Worm (Caenorhabditis elegans) whole organism, L1 larva: ENCODE measurements around the gene C33D9.6.
A peak's percentile ranks its signal among the peaks of the same experiment; 100 is the strongest.

Experiments used
- C16A3.4 ChIP-seq: fragments of 150-350 bp; optimal IDR thresholded peaks from 2 replicates; lab custom pipeline; 2014; ENCODE audit warnings: missing biosample characterization, missing genetic modification characterization
- C34B4.2 ChIP-seq: sonication (generic microtip); optimal IDR thresholded peaks from 2 replicates; lab custom pipeline; 2017; ENCODE audit warnings: mild to moderate bottlenecking, missing genetic modification characterization, missing compliant biosample characterization
- Y116A8C.19 ChIP-seq: sonication (generic microtip); optimal IDR thresholded peaks from 2 replicates; lab custom pipeline; 2016; ENCODE audit warnings: missing compliant biosample characterization, missing genetic modification characterization, borderline replicate concordance
- alr-1 ChIP-seq: fragments of 200-800 bp; sonication (Bioruptor generic); optimal IDR thresholded peaks from 2 replicates; lab custom pipeline; 2018; ENCODE audit warnings: borderline replicate concordance, mild to moderate bottlenecking, missing genetic modification characterization, missing compliant biosample characterization
- blmp-1 ChIP-seq: fragments of 150-350 bp; optimal IDR thresholded peaks from 2 replicates; lab custom pipeline; 2014; ENCODE audit warnings: missing biosample characterization, missing genetic modification characterization
- ceh-82 ChIP-seq, 3 experiments: fragments of 150-350 bp in 1 of 3; sonication (generic microtip) in 2 of 3; optimal IDR thresholded peaks; 2 replicates each; lab custom pipeline; 2014 to 2017; ENCODE audit warnings: missing biosample characterization in 3 of 3, missing genetic modification characterization in 3 of 3
- ceh-88 ChIP-seq: fragments of 200-800 bp; sonication (Bioruptor generic); IDR thresholded peaks from 2 replicates; pipeline ENCODE4 v1.3.6; 2022; ENCODE audit warnings: missing genetic modification characterization, missing compliant biosample characterization
- dpl-1 ChIP-seq, 3 experiments: fragments of 150-350 bp in 2 of 3; sonication (generic microtip) in 1 of 3; optimal IDR thresholded peaks; 2 replicates each; lab custom pipeline; 2014 to 2017; ENCODE audit warnings: missing biosample characterization in 3 of 3, missing genetic modification characterization in 3 of 3, missing genetic modification reagents in 3 of 3
- efl-1 ChIP-seq, 4 experiments: fragments of 150-350 bp; optimal IDR thresholded peaks in 3 of 4; peaks in 1 of 4; 1 replicate in 1 of 4; 2 replicates in 3 of 4; lab custom pipeline; 2014; ENCODE audit warnings: missing biosample characterization in 2 of 4, missing genetic modification characterization in 2 of 4, missing genetic modification reagents in 2 of 4
- efl-3 ChIP-seq: fragments of 200-800 bp; sonication (Bioruptor generic); optimal IDR thresholded peaks from 2 replicates; lab custom pipeline; 2018; ENCODE audit warnings: mild to moderate bottlenecking, missing genetic modification characterization, missing compliant biosample characterization
- egl-27 ChIP-seq, 2 experiments: fragments of 150-350 bp in 1 of 2; sonication (generic microtip); optimal IDR thresholded peaks; 3 replicates each; lab custom pipeline; 2017 to 2018; ENCODE audit warnings: missing biosample characterization in 2 of 2, missing genetic modification characterization in 2 of 2, missing genetic modification reagents in 2 of 2
- elt-2 ChIP-seq: sonication (generic microtip); optimal IDR thresholded peaks from 2 replicates; lab custom pipeline; 2016; ENCODE audit warnings: missing genetic modification characterization, mild to moderate bottlenecking, inconsistent platforms, missing compliant biosample characterization, missing genetic modification reagents
- elt-3 ChIP-seq, 6 experiments: fragments of 150-350 bp in 1 of 6; sonication (generic microtip); optimal IDR thresholded peaks; 2 replicates each; lab custom pipeline; 2017 to 2018; ENCODE audit warnings: missing biosample characterization in 6 of 6, missing genetic modification characterization in 6 of 6, inconsistent platforms in 1 of 6
- fkh-10 ChIP-seq: sonication (generic microtip); optimal IDR thresholded peaks from 2 replicates; lab custom pipeline; 2017; ENCODE audit warnings: missing biosample characterization, missing genetic modification reagents, missing genetic modification characterization
- fkh-8 ChIP-seq: sonication (generic microtip); optimal IDR thresholded peaks from 2 replicates; lab custom pipeline; 2016; ENCODE audit warnings: mild to moderate bottlenecking, missing genetic modification characterization, missing compliant biosample characterization
- fos-1 ChIP-seq: fragments of 150-350 bp; optimal IDR thresholded peaks from 2 replicates; lab custom pipeline; 2014; ENCODE audit warnings: missing biosample characterization, missing genetic modification characterization
- hlh-17 ChIP-seq: fragments of 200-800 bp; sonication (Bioruptor generic); optimal IDR thresholded peaks from 2 replicates; lab custom pipeline; 2018; ENCODE audit warnings: missing genetic modification characterization, mild to moderate bottlenecking, missing compliant biosample characterization, moderate library complexity, borderline replicate concordance
- hlh-4 ChIP-seq: sonication (generic microtip); optimal IDR thresholded peaks from 2 replicates; lab custom pipeline; 2016; ENCODE audit warnings: mild to moderate bottlenecking, missing genetic modification characterization, missing compliant biosample characterization
- irx-1 ChIP-seq: sonication (generic microtip); optimal IDR thresholded peaks from 2 replicates; lab custom pipeline; 2016; ENCODE audit warnings: missing genetic modification characterization, missing compliant biosample characterization
- isw-1 ChIP-seq: fragments of 200-800 bp; sonication (Bioruptor generic); IDR thresholded peaks from 2 replicates; pipeline ENCODE4 v1.3.6; 2022; ENCODE audit warnings: missing genetic modification characterization, missing compliant biosample characterization
- jun-1 ChIP-seq: fragments of 150-350 bp; optimal IDR thresholded peaks from 2 replicates; lab custom pipeline; 2014; ENCODE audit warnings: missing biosample characterization, missing genetic modification reagents, missing genetic modification characterization
- lin-14 ChIP-seq: fragments of 200-800 bp; sonication (Bioruptor generic); optimal IDR thresholded peaks from 2 replicates; lab custom pipeline; 2018; ENCODE audit warnings: mild to moderate bottlenecking, missing genetic modification characterization, moderate library complexity, missing compliant biosample characterization
- lin-15B ChIP-seq: fragments of 150-350 bp; sonication (generic microtip); optimal IDR thresholded peaks from 3 replicates; lab custom pipeline; 2014; ENCODE audit warnings: missing biosample characterization, missing genetic modification characterization
- lin-35 ChIP-seq, 2 experiments: fragments of 150-350 bp; optimal IDR thresholded peaks; 2 replicates each; lab custom pipeline; 2014; ENCODE audit warnings: missing biosample characterization in 2 of 2, missing genetic modification characterization in 2 of 2, missing genetic modification reagents in 2 of 2
- lsy-2 ChIP-seq, 2 experiments: fragments of 150-350 bp; optimal IDR thresholded peaks; 2 replicates each; lab custom pipeline; 2014; ENCODE audit warnings: missing biosample characterization in 2 of 2, missing genetic modification characterization in 2 of 2
- mab-9 ChIP-seq: fragments of 200-800 bp; sonication (Bioruptor generic); IDR thresholded peaks from 2 replicates; pipeline ENCODE4 v1.3.6; 2022; ENCODE audit warnings: missing genetic modification reagents, missing genetic modification characterization, missing compliant biosample characterization
- mdl-1 ChIP-seq, 2 experiments: fragments of 150-350 bp; optimal IDR thresholded peaks; 2 replicates each; lab custom pipeline; 2014 to 2017; ENCODE audit warnings: missing biosample characterization in 2 of 2, missing genetic modification characterization in 2 of 2, inconsistent platforms in 1 of 2
- mef-2 ChIP-seq: fragments of 150-350 bp; optimal IDR thresholded peaks from 2 replicates; lab custom pipeline; 2014; ENCODE audit warnings: missing biosample characterization, missing genetic modification characterization
- mep-1 ChIP-seq: fragments of 150-350 bp; optimal IDR thresholded peaks from 2 replicates; lab custom pipeline; 2014; ENCODE audit warnings: missing biosample characterization, missing genetic modification characterization
- nhr-19 ChIP-seq: fragments of 200-800 bp; sonication (Bioruptor generic); conservative IDR thresholded peaks from 2 replicates; pipeline ENCODE4 v1.3.6; 2022; ENCODE audit warnings: missing genetic modification characterization, missing compliant biosample characterization
- nhr-20 ChIP-seq: sonication (generic microtip); optimal IDR thresholded peaks from 2 replicates; lab custom pipeline; 2016; ENCODE audit warnings: mild to moderate bottlenecking, missing genetic modification characterization, missing compliant biosample characterization
- nhr-237 ChIP-seq: fragments of 150-350 bp; optimal IDR thresholded peaks from 2 replicates; lab custom pipeline; 2014; ENCODE audit warnings: missing biosample characterization, missing genetic modification characterization
- nhr-47 ChIP-seq: sonication (generic microtip); optimal IDR thresholded peaks from 2 replicates; lab custom pipeline; 2016; ENCODE audit warnings: mild to moderate bottlenecking, missing genetic modification characterization, moderate library complexity, missing compliant biosample characterization
- nhr-71 ChIP-seq: sonication (generic microtip); optimal IDR thresholded peaks from 2 replicates; lab custom pipeline; 2016; ENCODE audit warnings: mild to moderate bottlenecking, missing genetic modification characterization, moderate library complexity, missing compliant biosample characterization
- nhr-76 ChIP-seq: sonication (generic microtip); optimal IDR thresholded peaks from 2 replicates; lab custom pipeline; 2017; ENCODE audit warnings: missing biosample characterization, missing genetic modification characterization
- nhr-77 ChIP-seq: fragments of 150-350 bp; optimal IDR thresholded peaks from 2 replicates; lab custom pipeline; 2014; ENCODE audit warnings: missing biosample characterization, missing genetic modification characterization
- nhr-84 ChIP-seq: sonication (generic microtip); optimal IDR thresholded peaks from 2 replicates; lab custom pipeline; 2017; ENCODE audit warnings: missing biosample characterization, missing genetic modification characterization
- nhr-85 ChIP-seq: sonication (generic microtip); peaks from one replicate; lab custom pipeline; 2016; ENCODE audit warnings: missing genetic modification characterization, inconsistent platforms, missing compliant biosample characterization
- nhr-90 ChIP-seq: sonication (generic microtip); optimal IDR thresholded peaks from 2 replicates; lab custom pipeline; 2016; ENCODE audit warnings: mild to moderate bottlenecking, missing genetic modification characterization, missing compliant biosample characterization; ENCODE audit not compliant: poor library complexity
- rnt-1 ChIP-seq: sonication (generic microtip); optimal IDR thresholded peaks from 2 replicates; lab custom pipeline; 2016; ENCODE audit warnings: mild to moderate bottlenecking, missing genetic modification characterization, moderate library complexity, missing compliant biosample characterization
- skn-1 ChIP-seq: fragments of 150-350 bp; optimal IDR thresholded peaks from 2 replicates; lab custom pipeline; 2014; ENCODE audit warnings: missing biosample characterization, missing genetic modification characterization
- snpc-4 ChIP-seq: fragments of 150-350 bp; optimal IDR thresholded peaks from 2 replicates; lab custom pipeline; 2014; ENCODE audit warnings: missing biosample characterization, missing genetic modification characterization
- snu-23 ChIP-seq: sonication (generic microtip); optimal IDR thresholded peaks from 2 replicates; lab custom pipeline; 2016; ENCODE audit warnings: missing genetic modification characterization, missing compliant biosample characterization
- swsn-7 ChIP-seq: sonication (generic microtip); optimal IDR thresholded peaks from 2 replicates; lab custom pipeline; 2016; ENCODE audit warnings: missing genetic modification characterization, missing compliant biosample characterization
- tbx-2 ChIP-seq: sonication (generic microtip); optimal IDR thresholded peaks from 2 replicates; lab custom pipeline; 2016; ENCODE audit warnings: missing genetic modification characterization, missing compliant biosample characterization
- vab-15 ChIP-seq: sonication (generic microtip); optimal IDR thresholded peaks from 2 replicates; lab custom pipeline; 2017; ENCODE audit warnings: missing genotype, mild to moderate bottlenecking, missing genetic modification characterization, missing compliant biosample characterization
- xbp-1 ChIP-seq: sonication (generic microtip); optimal IDR thresholded peaks from 2 replicates; lab custom pipeline; 2016; ENCODE audit warnings: missing genetic modification characterization, missing compliant biosample characterization
- ztf-11 ChIP-seq, 2 experiments: sonication (generic microtip); optimal IDR thresholded peaks; 2 replicates each; lab custom pipeline; 2016 to 2017; ENCODE audit warnings: missing genetic modification characterization in 2 of 2, missing biosample characterization in 1 of 2, missing compliant biosample characterization in 1 of 2
- ztf-4 ChIP-seq: fragments of 150-350 bp; optimal IDR thresholded peaks from 2 replicates; lab custom pipeline; 2014; ENCODE audit warnings: missing biosample characterization, missing genetic modification characterization

Gene C33D9.6

DNA sequence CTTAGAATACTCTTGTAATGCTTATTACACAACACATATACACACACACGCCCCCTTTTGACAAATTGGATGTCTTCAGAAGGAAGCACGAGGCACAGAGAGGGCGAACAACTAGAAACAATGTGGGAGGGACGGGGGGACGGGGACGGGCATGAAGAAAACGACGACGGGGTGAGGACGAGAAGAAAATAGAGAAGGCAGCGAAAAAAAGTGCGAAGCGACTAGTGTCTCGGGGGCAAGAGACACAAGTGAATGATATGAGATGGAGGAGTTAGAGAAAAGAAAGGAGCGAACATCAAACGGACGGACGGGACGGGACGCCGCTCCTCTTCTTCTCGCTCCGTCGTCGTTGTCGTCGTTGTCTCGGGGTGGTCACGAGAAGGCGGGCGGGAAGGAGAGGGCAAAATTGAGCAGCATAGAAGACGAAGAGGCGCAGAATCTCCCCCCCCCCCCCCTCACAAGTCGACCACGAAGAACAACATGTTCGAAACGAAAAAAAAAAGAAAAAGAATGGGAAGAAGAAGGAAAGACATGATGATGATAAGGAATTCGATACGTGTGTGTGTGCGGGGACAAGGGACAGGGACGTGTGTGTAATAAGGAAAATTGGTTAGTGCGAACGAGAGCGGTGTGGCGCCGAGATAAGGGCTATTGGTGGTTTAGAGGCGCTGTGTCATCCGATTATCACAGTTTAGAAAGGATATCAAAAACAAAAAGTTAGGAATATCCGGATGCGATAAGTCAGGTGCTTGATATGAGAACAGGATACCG lies 17.1 kb upstream of the C33D9.6 start:
- TF ChIP-seq fos-1 (tag; lab: Kevin White, UChicago) = no peak
- no peak for TF ChIP-seq vab-15 (tag; lab: Kevin White, UChicago)
- no peak for TF ChIP-seq C16A3.4 (tag; lab: Kevin White, UChicago)
- TF ChIP-seq lin-35 (GFP tag; optimal IDR thresholded peaks at IDR 0.05; lab: Kevin White, UChicago) = peak; percentile 46 to 50
- no peak for TF ChIP-seq Y116A8C.19 (tag; lab: Kevin White, UChicago)
- peak in 2 of 3 experiments; percentile 11 to 50 for TF ChIP-seq ceh-82 (tag; optimal IDR thresholded peaks at IDR 0.05; lab: Kevin White, UChicago)
- peak; percentile 11; the same call in 1 of the 2 replicates for TF ChIP-seq isw-1
- peak; percentile 92 for TF ChIP-seq nhr-85 (tag; lab: Kevin White, UChicago)
- no peak for TF ChIP-seq mef-2 (tag; lab: Kevin White, UChicago)
- TF ChIP-seq lsy-2 (tag; optimal IDR thresholded peaks at IDR 0.05; lab: Kevin White, UChicago) = peak; percentile 20 to 53
- peak; percentile 21 for TF ChIP-seq snpc-4 (tag; lab: Kevin White, UChicago)
- TF ChIP-seq nhr-237 = no peak
- peak; percentile 24 for TF ChIP-seq swsn-7 (tag; lab: Kevin White, UChicago)
- TF ChIP-seq nhr-47 = peak; percentile 59
- TF ChIP-seq rnt-1 (tag; lab: Kevin White, UChicago) = peak; percentile 8
- TF ChIP-seq tbx-2 (tag; lab: Kevin White, UChicago) = peak; percentile 59
- TF ChIP-seq nhr-19 (GFP tag; lab: Robert Waterston, UW) = peak; percentile 28
- TF ChIP-seq mdl-1 (tag; optimal IDR thresholded peaks at IDR 0.05; lab: Kevin White, UChicago) = peak in 1 of 2 experiments; percentile 57
- no peak for TF ChIP-seq nhr-77 (tag; lab: Kevin White, UChicago)
- TF ChIP-seq fkh-8 (tag; lab: Kevin White, UChicago) = peak; percentile 55
- peak; percentile 99 for TF ChIP-seq lin-14 (GFP tag; lab: Kevin White, UChicago)
- no peak for TF ChIP-seq alr-1
- no peak for TF ChIP-seq mab-9 (GFP tag; lab: Robert Waterston, UW)
- peak; percentile 60 for TF ChIP-seq blmp-1 (tag; lab: Kevin White, UChicago)
- TF ChIP-seq nhr-84 (tag; lab: Kevin White, UChicago) = no peak
- TF ChIP-seq nhr-71 = peak; percentile 76
- TF ChIP-seq irx-1 (tag; lab: Kevin White, UChicago) = no peak
- TF ChIP-seq skn-1 (tag; lab: Kevin White, UChicago) = peak; percentile 16
- TF ChIP-seq ztf-11 (tag; optimal IDR thresholded peaks at IDR 0.05; lab: Kevin White, UChicago) = peak in 1 of 2 experiments; percentile 24
- TF ChIP-seq nhr-76 (tag; lab: Kevin White, UChicago) = no peak
- no peak for TF ChIP-seq hlh-17
- TF ChIP-seq fkh-10 (GFP tag; lab: Kevin White, UChicago) = peak; percentile 72
- peak; percentile 17 for TF ChIP-seq ztf-4 (tag; lab: Kevin White, UChicago)
- peak in 1 of 3 experiments; percentile 11 for TF ChIP-seq dpl-1 (GFP tag; optimal IDR thresholded peaks at IDR 0.05; lab: Kevin White, UChicago)
- no peak for TF ChIP-seq ceh-88
- TF ChIP-seq nhr-20 = peak; percentile 65
- TF ChIP-seq jun-1 (tag; lab: Kevin White, UChicago) = peak; percentile 50
- peak in 1 of 2 experiments; percentile 43 for TF ChIP-seq efl-1 (optimal IDR thresholded peaks at IDR 0.05; lab: Kevin White, UChicago)
- TF ChIP-seq efl-1 (GFP tag; optimal IDR thresholded peaks at IDR 0.05 in 1 of 2; lab: Kevin White, UChicago) = peak in 1 of 2 experiments; percentile 85
- peak in 2 of 6 experiments; percentile 10 to 53 for TF ChIP-seq elt-3 (tag; optimal IDR thresholded peaks at IDR 0.05; lab: Kevin White, UChicago)
- TF ChIP-seq lin-15B = no peak
- TF ChIP-seq hlh-4 = no peak
- no peak for TF ChIP-seq C34B4.2 (tag; lab: Kevin White, UChicago)
- peak; percentile 38 for TF ChIP-seq mep-1 (tag; lab: Kevin White, UChicago)
- peak; percentile 13 for TF ChIP-seq xbp-1 (tag; lab: Kevin White, UChicago)
- TF ChIP-seq elt-2 (tag; lab: Kevin White, UChicago) = peak; percentile 16
- TF ChIP-seq nhr-90 (tag; lab: Kevin White, UChicago) = peak; percentile 46
- TF ChIP-seq egl-27 (tag; optimal IDR thresholded peaks at IDR 0.05; lab: Kevin White, UChicago) = peak in 1 of 2 experiments; percentile 26
- TF ChIP-seq efl-3 (GFP tag; lab: Kevin White, UChicago) = no peak
- peak; percentile 59 for TF ChIP-seq snu-23 (GFP tag; lab: Kevin White, UChicago)
